Fruit fly (Drosophila melanogaster): ENCODE data around the gene Zaf1.

Gene Zaf1

DNA sequence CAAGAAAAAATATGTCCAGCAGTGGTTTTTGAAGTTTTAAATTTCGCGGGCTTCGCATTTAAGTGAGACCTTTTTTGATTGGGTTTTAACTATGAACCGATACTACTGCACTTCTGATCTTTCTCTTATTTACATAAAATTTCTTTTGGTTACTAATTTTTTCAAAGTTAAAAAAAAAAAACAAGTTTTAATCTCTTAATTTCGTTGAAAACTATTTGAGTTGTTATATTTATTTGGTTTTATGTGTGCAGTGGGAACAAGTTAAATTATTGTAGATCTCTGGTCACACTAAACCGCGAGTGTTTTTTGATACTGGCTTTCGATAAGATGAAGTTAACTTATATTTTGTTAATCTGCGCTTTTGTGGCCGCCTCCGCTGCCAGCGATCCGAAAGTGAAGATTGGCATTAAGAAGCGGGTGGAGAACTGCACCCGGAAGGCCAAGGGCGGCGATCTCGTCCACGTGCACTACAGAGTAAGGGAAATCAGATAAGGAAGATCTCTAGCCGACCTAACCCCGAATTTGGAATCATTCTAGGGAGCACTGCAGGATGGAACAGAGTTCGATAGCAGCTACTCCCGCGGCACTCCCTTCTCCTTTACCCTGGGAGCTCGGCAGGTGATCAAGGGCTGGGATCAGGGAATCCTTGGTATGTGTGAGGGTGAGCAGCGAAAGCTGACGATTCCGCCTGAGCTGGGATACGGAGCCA, 48.7 kb upstream of the Zaf1 start, which contains the start of gene CG14715 (continued):
- TF ChIP-seq fd59A (GFP tag; optimal IDR thresholded peaks at IDR 0.05) (no peak), dac (GFP tag; optimal IDR thresholded peaks at IDR 0.05) (no peak), Met (GFP tag; optimal IDR thresholded peaks at IDR 0.05) (no peak), Eip75B (GFP tag; optimal IDR thresholded peaks at IDR 0.05) (peak; percentile 27), CG8119 (GFP tag; IDR thresholded peaks at IDR 0.05) (no peak), CG6808 (GFP tag; optimal IDR thresholded peaks at IDR 0.05) (no peak), CG8632 (GFP tag; optimal IDR thresholded peaks at IDR 0.05) (no peak), CG6854 (GFP tag; optimal IDR thresholded peaks at IDR 0.05) (no peak), CG6276 (GFP tag; optimal IDR thresholded peaks at IDR 0.05) (no peak), achi (GFP tag; optimal IDR thresholded peaks at IDR 0.05) (no peak), CG7368 (GFP tag; optimal IDR thresholded peaks at IDR 0.05) (no peak), Eip78C (GFP tag) (peak; percentile 65), CG3919 (GFP tag; optimal IDR thresholded peaks at IDR 0.05) (peak; percentile 19), fd85E (GFP tag; optimal IDR thresholded peaks at IDR 0.05) (no peak)

DNA sequence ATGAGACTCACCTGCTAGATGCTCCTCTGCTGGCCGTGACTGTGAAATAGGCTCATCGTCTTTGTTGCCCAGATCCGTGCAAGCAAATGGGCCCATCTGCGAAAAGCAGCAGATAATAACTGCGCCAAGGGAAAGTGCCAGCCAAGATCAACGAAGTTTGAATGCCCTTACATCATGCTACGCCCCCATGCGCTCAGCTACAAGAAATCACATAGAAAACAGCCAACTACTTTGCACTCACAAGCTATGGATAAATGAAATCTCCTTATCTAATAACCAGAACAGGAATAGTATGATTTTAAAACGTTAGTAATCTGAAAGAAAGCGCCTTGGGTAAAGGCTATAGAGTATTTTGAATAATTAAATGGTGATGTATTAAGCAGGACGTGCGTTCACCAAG, 46.3 kb upstream of the Zaf1 start:
- TF ChIP-seq salr (GFP tag; optimal IDR thresholded peaks at IDR 0.05), result no peak
- TF ChIP-seq vri (GFP tag; optimal IDR thresholded peaks at IDR 0.05), result no peak
- TF ChIP-seq CG8632 (GFP tag; optimal IDR thresholded peaks at IDR 0.05), result no peak
- TF ChIP-seq acj6 (GFP tag; optimal IDR thresholded peaks at IDR 0.05), result peak; percentile 36
- TF ChIP-seq Sox14 (GFP tag; optimal IDR thresholded peaks at IDR 0.05), result peak; percentile 37
- TF ChIP-seq CG6276 (GFP tag; optimal IDR thresholded peaks at IDR 0.05), result no peak
- TF ChIP-seq svp (GFP tag), result peak; percentile 49
- no peak for TF ChIP-seq CG34406 (GFP tag; optimal IDR thresholded peaks at IDR 0.05)
- no peak for TF ChIP-seq Hr4 (GFP tag; optimal IDR thresholded peaks at IDR 0.05)
- no peak for TF ChIP-seq CG7368 (GFP tag; optimal IDR thresholded peaks at IDR 0.05)
- TF ChIP-seq spab (GFP tag; optimal IDR thresholded peaks at IDR 0.05), result no peak
- no peak for TF ChIP-seq fkh (GFP tag; optimal IDR thresholded peaks at IDR 0.05)
- 0 out of 3 replicates have a peak, but pooled peaks have one; percentile 16 for TF ChIP-seq eg (GFP tag; IDR thresholded peaks at IDR 0.05)
- TF ChIP-seq Met (GFP tag; optimal IDR thresholded peaks at IDR 0.05), result no peak
- TF ChIP-seq Eip93F (GFP tag; optimal IDR thresholded peaks at IDR 0.05), result no peak
- peak; percentile 20 for TF ChIP-seq CG10631 (GFP tag; optimal IDR thresholded peaks at IDR 0.05)
- TF ChIP-seq pdm3 (GFP tag; optimal IDR thresholded peaks at IDR 0.05), result no peak
- TF ChIP-seq Ets96B (tag; optimal IDR thresholded peaks at IDR 0.05), result peak; percentile 16
- TF ChIP-seq Hr38 (GFP tag; optimal IDR thresholded peaks at IDR 0.05), result no peak
- TF ChIP-seq Hr39 (GFP tag; optimal IDR thresholded peaks at IDR 0.05), result peak; percentile 29
- TF ChIP-seq CG6792 (GFP tag; optimal IDR thresholded peaks at IDR 0.05), result peak; percentile 36
- TF ChIP-seq Sox102F (GFP tag; optimal IDR thresholded peaks at IDR 0.05), result no peak
- TF ChIP-seq net (GFP tag; optimal IDR thresholded peaks at IDR 0.05), result peak; percentile 10
- peak; percentile 85 for TF ChIP-seq Eip78C (GFP tag)
- peak; percentile 34 for TF ChIP-seq esn (GFP tag; optimal IDR thresholded peaks at IDR 0.05)
- peak; percentile 23 for TF ChIP-seq CG32006 (GFP tag; optimal IDR thresholded peaks at IDR 0.05)
- peak; percentile 35 to 42 for TF ChIP-seq ss (GFP tag; optimal IDR thresholded peaks at IDR 0.05)
- no peak for TF ChIP-seq CG4318 (GFP tag; optimal IDR thresholded peaks at IDR 0.05)
- TF ChIP-seq CG11294 (GFP tag; IDR thresholded peaks at IDR 0.05), result no peak
- peak; percentile 37 for TF ChIP-seq cyc (GFP tag; optimal IDR thresholded peaks at IDR 0.05)
- TF ChIP-seq CG11902 (GFP tag; optimal IDR thresholded peaks at IDR 0.05), result peak; percentile 1
- TF ChIP-seq dac (GFP tag; optimal IDR thresholded peaks at IDR 0.05), result no peak
- no peak for TF ChIP-seq Gug (GFP tag; IDR thresholded peaks at IDR 0.05)
- TF ChIP-seq Lpt (GFP tag; optimal IDR thresholded peaks at IDR 0.05), result no peak
- TF ChIP-seq CG15336 (GFP tag; IDR thresholded peaks at IDR 0.05), result no peak
- TF ChIP-seq Eip75B (GFP tag; optimal IDR thresholded peaks at IDR 0.05), result peak; percentile 50
- TF ChIP-seq CG31627 (GFP tag; optimal IDR thresholded peaks at IDR 0.05), result peak; percentile 16
- no peak for TF ChIP-seq CG9139 (GFP tag; optimal IDR thresholded peaks at IDR 0.05)
- TF ChIP-seq CG6808 (GFP tag; optimal IDR thresholded peaks at IDR 0.05), result peak; percentile 24
- TF ChIP-seq fd59A (GFP tag; optimal IDR thresholded peaks at IDR 0.05), result no peak
- peak; percentile 2 for TF ChIP-seq achi (GFP tag; optimal IDR thresholded peaks at IDR 0.05)
- TF ChIP-seq Smox (GFP tag; optimal IDR thresholded peaks at IDR 0.05), result no peak
- peak; percentile 18 for TF ChIP-seq CG8319 (GFP tag; optimal IDR thresholded peaks at IDR 0.05)
- TF ChIP-seq fd85E (GFP tag; optimal IDR thresholded peaks at IDR 0.05), result no peak
- no peak for TF ChIP-seq CG1621 (tag; optimal IDR thresholded peaks at IDR 0.05)
- no peak for TF ChIP-seq CG6854 (GFP tag; optimal IDR thresholded peaks at IDR 0.05)
